Worm (Caenorhabditis elegans): Measurements from ENCODE around the gene gcy-12.

gcy-12 gene

ce11 chrII:5293287-5293850 is 18.5 kb upstream of the gcy-12 start, which contains the start of gene ZK622.1:
Gene ZK622.1, plus strand, starts transcription at chrII:5293800.
- TF ChIP-seq nhr-10 (tag; optimal IDR thresholded peaks at IDR 0.05) (no peak), elt-3 (tag; optimal IDR thresholded peaks at IDR 0.05) (no peak), lsy-2 (tag; optimal IDR thresholded peaks at IDR 0.05) (peak in 1 of 2 experiments; percentile 32), sem-4 (tag; optimal IDR thresholded peaks at IDR 0.05) (no peak), unc-55 (GFP tag; optimal IDR thresholded peaks at IDR 0.05) (peak; percentile 19), dmd-4 (tag; optimal IDR thresholded peaks at IDR 0.05) (no peak), sma-3 (GFP tag; optimal IDR thresholded peaks at IDR 0.05) (peak; percentile 38), R02D3.7 (tag; optimal IDR thresholded peaks at IDR 0.05) (no peak), ztf-1 (GFP tag; conservative IDR thresholded peaks at IDR 0.05) (no peak), mdl-1 (tag; optimal IDR thresholded peaks at IDR 0.05) (no peak), C34F6.9 (tag; optimal IDR thresholded peaks at IDR 0.05) (no peak), skn-1 (tag; optimal IDR thresholded peaks at IDR 0.05) (no peak), nhr-12 (tag; optimal IDR thresholded peaks at IDR 0.05) (no peak), nhr-129 (tag; optimal IDR thresholded peaks at IDR 0.05) (peak; percentile 53), ztf-4 (tag; optimal IDR thresholded peaks at IDR 0.05) (no peak), egl-27 (tag; optimal IDR thresholded peaks at IDR 0.05) (no peak), unc-62 (GFP tag; optimal IDR thresholded peaks at IDR 0.05) (no peak), zag-1 (tag; optimal IDR thresholded peaks at IDR 0.05) (no peak), elt-1 (tag; optimal IDR thresholded peaks at IDR 0.05) (no peak), unc-39 (tag; optimal IDR thresholded peaks at IDR 0.05) (no peak), nhr-21 (tag; optimal IDR thresholded peaks at IDR 0.05) (peak; percentile 3), mab-5 (tag; optimal IDR thresholded peaks at IDR 0.05) (no peak), sma-9 (GFP tag; optimal IDR thresholded peaks at IDR 0.05) (peak; percentile 9), sma-9 (tag; optimal IDR thresholded peaks at IDR 0.05) (no peak), ceh-82 (tag; optimal IDR thresholded peaks at IDR 0.05) (no peak), fos-1 (tag; optimal IDR thresholded peaks at IDR 0.05) (peak; percentile 29), nhr-25 (tag; optimal IDR thresholded peaks at IDR 0.05) (no peak), crh-2 (tag; optimal IDR thresholded peaks at IDR 0.05) (peak; percentile 2), F13H6.1 (tag; optimal IDR thresholded peaks at IDR 0.05) (peak; percentile 25), mbf-1 (tag; optimal IDR thresholded peaks at IDR 0.05) (no peak), ama-1 (optimal IDR thresholded peaks at IDR 0.05) (no peak)

ce11 chrII:5297718-5298117 is 14.1 kb upstream of the gcy-12 start:
- no peak for TF ChIP-seq blmp-1 (tag; optimal IDR thresholded peaks at IDR 0.05; ENCODE audit: insufficient read depth)
- no peak for TF ChIP-seq sma-3 (GFP tag; optimal IDR thresholded peaks at IDR 0.05)
- peak; percentile 63 for TF ChIP-seq ceh-16 (tag; optimal IDR thresholded peaks at IDR 0.05)
- no peak for TF ChIP-seq elt-3 (tag; optimal IDR thresholded peaks at IDR 0.05)
- no peak for TF ChIP-seq C34F6.9 (tag; optimal IDR thresholded peaks at IDR 0.05)

- TF ChIP-seq unc-39 (tag; optimal IDR thresholded peaks at IDR 0.05) (no peak), lin-39 (tag; optimal IDR thresholded peaks at IDR 0.05) (no peak), unc-55 (GFP tag; optimal IDR thresholded peaks at IDR 0.05) (peak; percentile 66), gmeb-1 (tag; optimal IDR thresholded peaks at IDR 0.05) (no peak), egl-27 (tag; optimal IDR thresholded peaks at IDR 0.05) (no peak), zag-1 (tag; optimal IDR thresholded peaks at IDR 0.05) (peak; percentile 3), ztf-4 (tag; optimal IDR thresholded peaks at IDR 0.05) (no peak), ztf-1 (GFP tag; conservative IDR thresholded peaks at IDR 0.05) (no peak), lsy-2 (tag; optimal IDR thresholded peaks at IDR 0.05) (no peak), sma-9 (GFP tag; optimal IDR thresholded peaks at IDR 0.05) (peak; percentile 38), sma-9 (tag; optimal IDR thresholded peaks at IDR 0.05) (no peak), R02D3.7 (tag; optimal IDR thresholded peaks at IDR 0.05) (no peak), ztf-11 (tag; optimal IDR thresholded peaks at IDR 0.05) (no peak), C34F6.9 (tag; optimal IDR thresholded peaks at IDR 0.05) (peak; percentile 15)
Observed at ce11 chrII:5301810-5302209, 10.0 kb upstream of the gcy-12 start.

- TF ChIP-seq C34F6.9 (tag; optimal IDR thresholded peaks at IDR 0.05) (peak; percentile 7), unc-55 (GFP tag; optimal IDR thresholded peaks at IDR 0.05) (peak; percentile 67), peb-1 (tag; optimal IDR thresholded peaks at IDR 0.05) (no peak), sma-9 (GFP tag; optimal IDR thresholded peaks at IDR 0.05) (peak; percentile 24), sma-9 (tag; optimal IDR thresholded peaks at IDR 0.05) (no peak)
Observed at ce11 chrII:5305121-5305520, 6.7 kb upstream of the gcy-12 start.
